Worm (Caenorhabditis elegans) whole organism, late embryonic: Measurements from ENCODE around the gene ZK1086.2.

Source experiments
- ceh-48 ChIP-seq: sonication (generic microtip); optimal IDR thresholded peaks from 2 replicates; lab custom pipeline; 2016; ENCODE audit warnings: missing genetic modification characterization, inconsistent platforms, missing compliant biosample characterization
- ets-4 ChIP-seq: sonication (generic microtip); optimal IDR thresholded peaks from 2 replicates; lab custom pipeline; 2016; ENCODE audit warnings: missing genetic modification characterization, missing compliant biosample characterization
- fkh-10 ChIP-seq: fragments of 150-350 bp; optimal IDR thresholded peaks from 2 replicates; lab custom pipeline; 2014; ENCODE audit warnings: missing biosample characterization, missing genetic modification reagents, missing genetic modification characterization
- pag-3 ChIP-seq: sonication (generic microtip); optimal IDR thresholded peaks from 2 replicates; lab custom pipeline; 2016; ENCODE audit warnings: missing compliant biosample characterization, missing genetic modification characterization, borderline replicate concordance
- pha-2 ChIP-seq: sonication (generic microtip); optimal IDR thresholded peaks from 2 replicates; lab custom pipeline; 2017; ENCODE audit warnings: mild to moderate bottlenecking, missing genetic modification characterization, missing compliant biosample characterization
- pha-4 ChIP-seq: fragments of 150-350 bp; optimal IDR thresholded peaks from 2 replicates; lab custom pipeline; 2018; ENCODE audit warnings: missing biosample characterization, missing genetic modification reagents, missing genetic modification characterization
- pqm-1 ChIP-seq: sonication (generic microtip); optimal IDR thresholded peaks from 2 replicates; lab custom pipeline; 2016; ENCODE audit warnings: missing genetic modification characterization, missing compliant biosample characterization
- sox-2 ChIP-seq: fragments of 200-800 bp; sonication (Bioruptor generic); IDR thresholded peaks from 2 replicates; pipeline ENCODE4 v1.3.6; 2022; ENCODE audit warnings: missing genetic modification reagents, missing genetic modification characterization, missing compliant biosample characterization

- TF ChIP-seq pha-4 (tag; lab: Kevin White, UChicago) (no peak), pha-2 (tag; lab: Kevin White, UChicago) (no peak), fkh-10 (GFP tag; lab: Kevin White, UChicago) (no peak), ets-4 (tag; lab: Kevin White, UChicago) (no peak), pag-3 (no peak), ceh-48 (no peak), pqm-1 (tag; lab: Kevin White, UChicago) (no peak), sox-2 (GFP tag; lab: Robert Waterston, UW) (no peak)
Measured at ce11 chrX:13768562-13768961, 24.9 kb downstream of the ZK1086.2 start.
